Worm (Caenorhabditis elegans) whole organism, L1 larva: ENCODE data around the gene C47E8.11.
A peak's percentile ranks its signal among the peaks of the same experiment; 100 is the strongest.

ENCODE experiments used
- C34B4.2 ChIP-seq: sonication (generic microtip); optimal IDR thresholded peaks from 2 replicates; lab custom pipeline; 2017; ENCODE audit warnings: mild to moderate bottlenecking, missing genetic modification characterization, missing compliant biosample characterization
- snu-23 ChIP-seq: sonication (generic microtip); optimal IDR thresholded peaks from 2 replicates; lab custom pipeline; 2016; ENCODE audit warnings: missing genetic modification characterization, missing compliant biosample characterization
- unc-62 ChIP-seq: fragments of 150-350 bp; optimal IDR thresholded peaks from 2 replicates; lab custom pipeline; 2014; ENCODE audit warnings: missing biosample characterization, missing genetic modification reagents, missing genetic modification characterization

- TF ChIP-seq C34B4.2 (tag; lab: Kevin White, UChicago) (no peak), unc-62 (GFP tag; lab: Kevin White, UChicago) (no peak), snu-23 (GFP tag; lab: Kevin White, UChicago) (peak; percentile 84)
These were observed 8.3 kb downstream of the C47E8.11 start, which contains the start of gene unc-112 for ce11 chrV:14696604-14697307.
